Fruit fly (Drosophila melanogaster) ovary, adult (tissue): Measurements from ENCODE around the gene indra.

ENCODE experiments used
- CG17801 ChIP-seq: fragments of 200-800 bp; optimal IDR thresholded peaks from 2 replicates; lab custom pipeline; 2019; ENCODE audit warnings: missing biosample characterization, mild to moderate bottlenecking, missing genetic modification characterization, moderate library complexity; ENCODE audit not compliant: partially characterized antibody

indra gene

dm6 chr3L:1364368-1364767 lies 22.2 kb upstream of the indra start:
- TF ChIP-seq CG17801 (GFP tag; lab: Kevin White, UChicago): no peak

dm6 chr3L:1358338-1358737 lies 16.1 kb upstream of the indra start:
- TF ChIP-seq CG17801 (GFP tag; lab: Kevin White, UChicago): no peak

- TF ChIP-seq CG17801 (GFP tag; lab: Kevin White, UChicago): no peak
These were observed 12.0 kb upstream of the indra start for dm6 chr3L:1354214-1354613.

- peak; percentile 50 for TF ChIP-seq CG17801 (GFP tag; lab: Kevin White, UChicago)
These were observed 9.9 kb upstream of the indra start for dm6 chr3L:1352065-1352464.

- no peak for TF ChIP-seq CG17801 (GFP tag; lab: Kevin White, UChicago)
These were observed 8.7 kb upstream of the indra start, which contains the start of gene CG9166 for dm6 chr3L:1350924-1351215. TSS of gene CG9166 (plus strand) at chr3L:1351116.

dm6 chr3L:1349942-1350923 lies 8.0 kb upstream of the indra start:
- TF ChIP-seq CG17801 (GFP tag; lab: Kevin White, UChicago): peak; percentile 3

- TF ChIP-seq CG17801 (GFP tag; lab: Kevin White, UChicago): no peak
These were observed 7.2 kb upstream of the indra start for dm6 chr3L:1349397-1349796.

dm6 chr3L:1348935-1349334 lies 6.7 kb upstream of the indra start:
- TF ChIP-seq CG17801 (GFP tag; lab: Kevin White, UChicago): no peak

dm6 chr3L:1348248-1348647 lies 6.0 kb upstream of the indra start:
- TF ChIP-seq CG17801 (GFP tag; lab: Kevin White, UChicago): no peak

- TF ChIP-seq CG17801 (GFP tag; lab: Kevin White, UChicago): no peak
These were observed 4.9 kb upstream of the indra start for dm6 chr3L:1346956-1347587.

dm6 chr3L:1335989-1336961 lies 5.9 kb downstream of the indra start:
- TF ChIP-seq CG17801 (GFP tag; lab: Kevin White, UChicago): no peak

- peak; percentile 40 for TF ChIP-seq CG17801 (GFP tag; lab: Kevin White, UChicago)
These were observed 6.8 kb downstream of the indra start for dm6 chr3L:1335428-1335764.

- peak; percentile 85 for TF ChIP-seq CG17801 (GFP tag; lab: Kevin White, UChicago)
These were observed 7.4 kb downstream of the indra start, which contains the start of the genes Hmbs and CG2211 for dm6 chr3L:1334571-1335427. TSS of gene Hmbs (plus strand) at chr3L:1334889. TSS of gene CG2211 (minus strand) at chr3L:1335359.

- TF ChIP-seq CG17801 (GFP tag; lab: Kevin White, UChicago): no peak
These were observed 9.2 kb downstream of the indra start, which contains the start of gene msd5 for dm6 chr3L:1332973-1333372. TSS of gene msd5 (minus strand) at chr3L:1333146.
